Worm (Caenorhabditis elegans) whole organism, L1 larva: ENCODE data around the gene T19D7.7.
A peak's percentile ranks its signal among the peaks of the same experiment; 100 is the strongest.

Source experiments
- C04F5.9 ChIP-seq: sonication (generic microtip); optimal IDR thresholded peaks from 2 replicates; lab custom pipeline; 2016; ENCODE audit warnings: missing genetic modification characterization, missing compliant biosample characterization
- Y116A8C.19 ChIP-seq: sonication (generic microtip); optimal IDR thresholded peaks from 2 replicates; lab custom pipeline; 2016; ENCODE audit warnings: missing compliant biosample characterization, missing genetic modification characterization, borderline replicate concordance
- ama-1 ChIP-seq: fragments of 150-350 bp; optimal IDR thresholded peaks from 2 replicates; lab custom pipeline; 2014
- ceh-8 ChIP-seq: fragments of 200-800 bp; sonication (Bioruptor generic); optimal IDR thresholded peaks from 2 replicates; lab custom pipeline; 2018; ENCODE audit warnings: mild to moderate bottlenecking, missing genetic modification characterization, moderate library complexity, missing compliant biosample characterization
- ceh-82 ChIP-seq, 3 experiments: fragments of 150-350 bp in 1 of 3; sonication (generic microtip) in 2 of 3; optimal IDR thresholded peaks; 2 replicates each; lab custom pipeline; 2014 to 2017; ENCODE audit warnings: missing biosample characterization in 3 of 3, missing genetic modification characterization in 3 of 3
- dpl-1 ChIP-seq, 3 experiments: fragments of 150-350 bp in 2 of 3; sonication (generic microtip) in 1 of 3; optimal IDR thresholded peaks; 2 replicates each; lab custom pipeline; 2014 to 2017; ENCODE audit warnings: missing biosample characterization in 3 of 3, missing genetic modification characterization in 3 of 3, missing genetic modification reagents in 3 of 3
- dsc-1 ChIP-seq: sonication (generic microtip); optimal IDR thresholded peaks from 2 replicates; lab custom pipeline; 2016; ENCODE audit warnings: mild to moderate bottlenecking, missing genetic modification characterization, missing compliant biosample characterization
- efl-1 ChIP-seq, 4 experiments: fragments of 150-350 bp; optimal IDR thresholded peaks in 3 of 4; peaks in 1 of 4; 1 replicate in 1 of 4; 2 replicates in 3 of 4; lab custom pipeline; 2014; ENCODE audit warnings: missing biosample characterization in 2 of 4, missing genetic modification characterization in 2 of 4, missing genetic modification reagents in 2 of 4
- efl-3 ChIP-seq: fragments of 200-800 bp; sonication (Bioruptor generic); optimal IDR thresholded peaks from 2 replicates; lab custom pipeline; 2018; ENCODE audit warnings: mild to moderate bottlenecking, missing genetic modification characterization, missing compliant biosample characterization
- egl-13 ChIP-seq: sonication (generic microtip); optimal IDR thresholded peaks from 2 replicates; lab custom pipeline; 2016; ENCODE audit warnings: missing genotype, missing genetic modification reagents, missing genetic modification characterization, missing compliant biosample characterization
- elt-3 ChIP-seq, 6 experiments: fragments of 150-350 bp in 1 of 6; sonication (generic microtip); optimal IDR thresholded peaks; 2 replicates each; lab custom pipeline; 2017 to 2018; ENCODE audit warnings: missing biosample characterization in 6 of 6, missing genetic modification characterization in 6 of 6, inconsistent platforms in 1 of 6
- fkh-4 ChIP-seq: sonication (generic microtip); optimal IDR thresholded peaks from 2 replicates; lab custom pipeline; 2016; ENCODE audit warnings: missing compliant biosample characterization, missing genetic modification characterization, borderline replicate concordance
- fos-1 ChIP-seq: fragments of 150-350 bp; optimal IDR thresholded peaks from 2 replicates; lab custom pipeline; 2014; ENCODE audit warnings: missing biosample characterization, missing genetic modification characterization
- hlh-17 ChIP-seq: fragments of 200-800 bp; sonication (Bioruptor generic); optimal IDR thresholded peaks from 2 replicates; lab custom pipeline; 2018; ENCODE audit warnings: missing genetic modification characterization, mild to moderate bottlenecking, missing compliant biosample characterization, moderate library complexity, borderline replicate concordance
- hpl-2 ChIP-seq: fragments of 150-350 bp; optimal IDR thresholded peaks from 2 replicates; lab custom pipeline; 2014; ENCODE audit warnings: missing biosample characterization, missing genetic modification reagents, missing genetic modification characterization
- irx-1 ChIP-seq: sonication (generic microtip); optimal IDR thresholded peaks from 2 replicates; lab custom pipeline; 2016; ENCODE audit warnings: missing genetic modification characterization, missing compliant biosample characterization
- isw-1 ChIP-seq: fragments of 200-800 bp; sonication (Bioruptor generic); IDR thresholded peaks from 2 replicates; pipeline ENCODE4 v1.3.6; 2022; ENCODE audit warnings: missing genetic modification characterization, missing compliant biosample characterization
- jun-1 ChIP-seq: fragments of 150-350 bp; optimal IDR thresholded peaks from 2 replicates; lab custom pipeline; 2014; ENCODE audit warnings: missing biosample characterization, missing genetic modification reagents, missing genetic modification characterization
- lin-13 ChIP-seq: fragments of 150-350 bp; optimal IDR thresholded peaks from 2 replicates; lab custom pipeline; 2014; ENCODE audit warnings: missing biosample characterization, missing genetic modification reagents, missing genetic modification characterization
- lin-14 ChIP-seq: fragments of 200-800 bp; sonication (Bioruptor generic); optimal IDR thresholded peaks from 2 replicates; lab custom pipeline; 2018; ENCODE audit warnings: mild to moderate bottlenecking, missing genetic modification characterization, moderate library complexity, missing compliant biosample characterization
- lin-39 ChIP-seq: fragments of 150-350 bp; optimal IDR thresholded peaks from 2 replicates; lab custom pipeline; 2014; ENCODE audit warnings: missing biosample characterization, missing genetic modification reagents, missing genetic modification characterization
- lsy-2 ChIP-seq, 2 experiments: fragments of 150-350 bp; optimal IDR thresholded peaks; 2 replicates each; lab custom pipeline; 2014; ENCODE audit warnings: missing biosample characterization in 2 of 2, missing genetic modification characterization in 2 of 2
- mab-9 ChIP-seq: fragments of 200-800 bp; sonication (Bioruptor generic); IDR thresholded peaks from 2 replicates; pipeline ENCODE4 v1.3.6; 2022; ENCODE audit warnings: missing genetic modification reagents, missing genetic modification characterization, missing compliant biosample characterization
- nhr-11 ChIP-seq: fragments of 150-350 bp; optimal IDR thresholded peaks from 2 replicates; lab custom pipeline; 2014; ENCODE audit warnings: missing biosample characterization, missing genetic modification characterization
- nhr-19 ChIP-seq: fragments of 200-800 bp; sonication (Bioruptor generic); conservative IDR thresholded peaks from 2 replicates; pipeline ENCODE4 v1.3.6; 2022; ENCODE audit warnings: missing genetic modification characterization, missing compliant biosample characterization
- nhr-20 ChIP-seq: sonication (generic microtip); optimal IDR thresholded peaks from 2 replicates; lab custom pipeline; 2016; ENCODE audit warnings: mild to moderate bottlenecking, missing genetic modification characterization, missing compliant biosample characterization
- nhr-28 ChIP-seq: fragments of 150-350 bp; optimal IDR thresholded peaks from 2 replicates; lab custom pipeline; 2014; ENCODE audit warnings: missing biosample characterization, missing genetic modification characterization
- nhr-47 ChIP-seq: sonication (generic microtip); optimal IDR thresholded peaks from 2 replicates; lab custom pipeline; 2016; ENCODE audit warnings: mild to moderate bottlenecking, missing genetic modification characterization, moderate library complexity, missing compliant biosample characterization
- nhr-85 ChIP-seq: sonication (generic microtip); peaks from one replicate; lab custom pipeline; 2016; ENCODE audit warnings: missing genetic modification characterization, inconsistent platforms, missing compliant biosample characterization
- rnt-1 ChIP-seq: sonication (generic microtip); optimal IDR thresholded peaks from 2 replicates; lab custom pipeline; 2016; ENCODE audit warnings: mild to moderate bottlenecking, missing genetic modification characterization, moderate library complexity, missing compliant biosample characterization
- sptf-1 ChIP-seq: fragments of 150-350 bp; optimal IDR thresholded peaks from 2 replicates; lab custom pipeline; 2014; ENCODE audit warnings: missing biosample characterization, missing genetic modification characterization
- unc-62 ChIP-seq: fragments of 150-350 bp; optimal IDR thresholded peaks from 2 replicates; lab custom pipeline; 2014; ENCODE audit warnings: missing biosample characterization, missing genetic modification reagents, missing genetic modification characterization
- unc-86 ChIP-seq: sonication (generic microtip); optimal IDR thresholded peaks from 2 replicates; lab custom pipeline; 2016; ENCODE audit warnings: missing genetic modification characterization, missing compliant biosample characterization
- zip-4 ChIP-seq: fragments of 200-800 bp; sonication (Bioruptor generic); optimal IDR thresholded peaks from 2 replicates; lab custom pipeline; 2018; ENCODE audit warnings: mild to moderate bottlenecking, missing genetic modification characterization, moderate library complexity, missing compliant biosample characterization

Gene T19D7.7

ce11 chrX:726295-726694 lies 45.5 kb upstream of the T19D7.7 start:
- peak in 1 of 3 experiments; percentile 1 for TF ChIP-seq ceh-82 (tag; optimal IDR thresholded peaks at IDR 0.05; lab: Kevin White, UChicago)
- TF ChIP-seq unc-62 (GFP tag; lab: Kevin White, UChicago), result no peak
- TF ChIP-seq Y116A8C.19 (tag; lab: Kevin White, UChicago), result no peak
- TF ChIP-seq dsc-1 (tag; lab: Kevin White, UChicago), result peak; percentile 50
- TF ChIP-seq rnt-1 (tag; lab: Kevin White, UChicago), result no peak
- peak; percentile 53 for TF ChIP-seq lin-14 (GFP tag; lab: Kevin White, UChicago)
- TF ChIP-seq lsy-2 (tag; optimal IDR thresholded peaks at IDR 0.05; lab: Kevin White, UChicago), result peak in 1 of 2 experiments; percentile 10

ce11 chrX:725868-726267 lies 45.0 kb upstream of the T19D7.7 start, which contains the start of gene sli-1:
TSS of gene sli-1 (minus strand) at chrX:725968.
- no peak for TF ChIP-seq dpl-1 (GFP tag; optimal IDR thresholded peaks at IDR 0.05; lab: Kevin White, UChicago)
- TF ChIP-seq ceh-8 (GFP tag; lab: Kevin White, UChicago), result no peak
- no peak for TF ChIP-seq jun-1
- TF ChIP-seq hlh-17 (GFP tag; lab: Kevin White, UChicago), result no peak
- TF ChIP-seq C04F5.9 (tag; lab: Kevin White, UChicago), result no peak
- no peak for TF ChIP-seq lsy-2 (tag; optimal IDR thresholded peaks at IDR 0.05; lab: Kevin White, UChicago)
- TF ChIP-seq fos-1 (tag; lab: Kevin White, UChicago), result no peak
- no peak for TF ChIP-seq sptf-1 (tag; lab: Kevin White, UChicago)
- no peak for TF ChIP-seq irx-1
- no peak for TF ChIP-seq nhr-19 (GFP tag; lab: Robert Waterston, UW)
- no peak for TF ChIP-seq fkh-4 (tag; lab: Kevin White, UChicago)
- no peak for TF ChIP-seq ama-1 (lab: Kevin White, UChicago)
- no peak for TF ChIP-seq isw-1 (GFP tag; lab: Robert Waterston, UW)
- no peak for TF ChIP-seq egl-13 (tag; lab: Kevin White, UChicago)
- TF ChIP-seq efl-3 (GFP tag; lab: Kevin White, UChicago), result no peak
- no peak for TF ChIP-seq nhr-47 (tag; lab: Kevin White, UChicago)
- no peak for TF ChIP-seq elt-3 (tag; optimal IDR thresholded peaks at IDR 0.05; lab: Kevin White, UChicago)

- no peak for TF ChIP-seq mab-9
- no peak for TF ChIP-seq dsc-1 (tag; lab: Kevin White, UChicago)
Observed at ce11 chrX:714398-714797, 33.6 kb upstream of the T19D7.7 start, which contains the start of gene irk-2. TSS of gene irk-2 (minus strand) at chrX:714498.

ce11 chrX:706490-706889 lies 25.7 kb upstream of the T19D7.7 start, which contains the start of gene M02A10.1:
TSS of gene M02A10.1 (plus strand) at chrX:706790.
- no peak for TF ChIP-seq hpl-2 (GFP tag; lab: Kevin White, UChicago)
- no peak for TF ChIP-seq nhr-47 (tag; lab: Kevin White, UChicago)
- no peak for TF ChIP-seq hlh-17 (GFP tag; lab: Kevin White, UChicago)
- no peak for TF ChIP-seq nhr-85 (tag; lab: Kevin White, UChicago)
- no peak for TF ChIP-seq dsc-1 (tag; lab: Kevin White, UChicago)
- no peak for TF ChIP-seq unc-86 (tag; lab: Kevin White, UChicago)
- no peak for TF ChIP-seq C04F5.9 (tag; lab: Kevin White, UChicago)

ce11 chrX:696253-696652 lies 15.4 kb upstream of the T19D7.7 start:
- no peak for TF ChIP-seq nhr-20 (tag; lab: Kevin White, UChicago)
- TF ChIP-seq efl-1 (optimal IDR thresholded peaks at IDR 0.05; lab: Kevin White, UChicago), result no peak
- TF ChIP-seq efl-1 (GFP tag; optimal IDR thresholded peaks at IDR 0.05 in 1 of 2; lab: Kevin White, UChicago), result peak in 1 of 2 experiments; percentile 37
- no peak for TF ChIP-seq zip-4
- TF ChIP-seq lin-39 (tag; lab: Kevin White, UChicago), result no peak
- TF ChIP-seq nhr-11 (tag; lab: Kevin White, UChicago), result no peak
- no peak for TF ChIP-seq fos-1 (tag; lab: Kevin White, UChicago)
- no peak for TF ChIP-seq lin-13 (GFP tag; lab: Kevin White, UChicago)
- no peak for TF ChIP-seq nhr-28
